Fruit fly (Drosophila melanogaster) S2 (cell line): ENCODE measurements around the gene CG34124.

Source experiments
- CG8478 ChIP-seq: fragments of >200 bp; optimal IDR thresholded peaks from 2 replicates; lab custom pipeline; 2018
- CTCF ChIP-seq, 2 experiments: fragments of >200 bp; optimal IDR thresholded peaks; 2 replicates each; lab custom pipeline; 2018

The CG34124 gene

dm6 chr2L:4965420-4965819 is 7.2 kb downstream of the CG34124 start, which contains the start of gene CG34125:
TSS of gene CG34125 (plus strand) at chr2L:4965673.
- TF ChIP-seq CTCF (optimal IDR thresholded peaks at IDR 0.05; lab: Kevin White, UChicago) (no peak), CG8478 (no peak)

DNA sequence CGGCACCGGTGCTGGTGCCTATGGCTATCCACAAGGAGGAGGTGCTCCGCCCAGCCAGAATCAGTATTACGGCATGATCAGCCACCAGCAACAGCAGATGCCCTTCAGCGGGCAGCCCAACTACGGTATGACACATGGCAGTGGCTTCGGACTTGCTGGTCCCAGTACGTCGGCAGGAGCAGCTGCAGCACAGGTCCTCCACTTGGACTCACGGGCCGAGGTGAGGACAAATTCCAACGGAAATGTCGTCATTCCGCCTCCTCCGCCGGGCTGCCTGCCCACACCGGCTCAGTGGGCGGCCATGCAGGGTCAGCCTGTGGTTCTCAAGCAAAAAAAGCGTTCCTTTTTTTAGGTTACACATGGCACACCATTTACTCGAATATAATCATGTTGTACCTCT is 7.7 kb downstream of the CG34124 start:
- TF ChIP-seq CTCF (optimal IDR thresholded peaks at IDR 0.05; lab: Kevin White, UChicago) (no peak), CG8478 (no peak)

DNA sequence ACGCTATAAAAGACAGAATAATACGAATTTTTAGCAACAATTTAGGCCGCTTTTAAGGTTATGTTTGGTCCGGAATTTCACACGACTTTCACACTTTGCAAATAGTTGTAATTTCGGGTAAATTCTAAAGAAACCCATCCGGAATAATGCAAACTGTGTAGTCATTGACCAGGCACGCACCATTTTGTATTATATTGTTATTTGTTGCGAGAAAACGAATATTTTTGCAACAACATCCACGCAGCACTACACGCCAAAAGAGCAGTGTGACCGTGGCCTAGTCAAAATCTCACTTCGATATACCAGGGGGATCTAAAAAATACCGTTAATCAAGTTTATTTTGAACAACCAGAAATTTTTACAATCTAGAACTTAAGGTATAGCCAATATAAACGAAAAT is 9.3 kb downstream of the CG34124 start, which contains the start of gene eIF3i:
Gene eIF3i (minus strand): TSS at position 265 of the 400 bp plus-strand sequence.
- no peak for TF ChIP-seq CTCF (optimal IDR thresholded peaks at IDR 0.05; lab: Kevin White, UChicago)
- no peak for TF ChIP-seq CG8478

dm6 chr2L:4968767-4969166 is 10.6 kb downstream of the CG34124 start, which contains the start of the genes Scox and Polr1C:
TSS of gene Scox (minus strand) at chr2L:4968935.
TSS of gene Polr1C (plus strand) at chr2L:4969004.
- TF ChIP-seq CG8478, result no peak
- TF ChIP-seq CTCF (optimal IDR thresholded peaks at IDR 0.05; lab: Kevin White, UChicago), result no peak

DNA sequence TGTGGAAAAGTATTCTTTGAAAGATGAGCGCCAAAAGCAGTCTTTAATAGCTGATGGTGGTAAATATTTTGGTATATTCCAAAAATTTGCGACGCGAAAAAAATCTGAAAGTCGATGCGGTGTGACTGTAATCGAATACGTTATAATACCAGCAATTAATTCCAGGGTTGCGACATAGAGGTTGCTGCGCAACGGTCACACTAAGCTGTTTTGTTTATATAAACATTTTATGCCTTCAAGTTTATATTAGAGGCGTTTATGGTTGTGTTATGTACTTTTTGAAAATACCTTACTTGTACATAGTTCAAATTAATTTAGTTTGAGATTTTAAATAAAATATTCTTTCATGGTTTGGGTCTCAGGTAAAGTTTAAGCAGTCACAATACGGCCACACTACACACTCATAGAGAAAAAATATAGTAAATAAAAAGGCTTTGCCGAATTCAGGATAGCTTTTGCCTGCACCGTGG is 13.2 kb downstream of the CG34124 start, which contains the start of gene CG14043:
Gene CG14043 (plus strand): TSS at position 374 of the 470 bp plus-strand sequence.
- TF ChIP-seq CTCF (optimal IDR thresholded peaks at IDR 0.05; lab: Kevin White, UChicago) (peak in 1 of 2 experiments; percentile 16), CG8478 (no peak)

DNA sequence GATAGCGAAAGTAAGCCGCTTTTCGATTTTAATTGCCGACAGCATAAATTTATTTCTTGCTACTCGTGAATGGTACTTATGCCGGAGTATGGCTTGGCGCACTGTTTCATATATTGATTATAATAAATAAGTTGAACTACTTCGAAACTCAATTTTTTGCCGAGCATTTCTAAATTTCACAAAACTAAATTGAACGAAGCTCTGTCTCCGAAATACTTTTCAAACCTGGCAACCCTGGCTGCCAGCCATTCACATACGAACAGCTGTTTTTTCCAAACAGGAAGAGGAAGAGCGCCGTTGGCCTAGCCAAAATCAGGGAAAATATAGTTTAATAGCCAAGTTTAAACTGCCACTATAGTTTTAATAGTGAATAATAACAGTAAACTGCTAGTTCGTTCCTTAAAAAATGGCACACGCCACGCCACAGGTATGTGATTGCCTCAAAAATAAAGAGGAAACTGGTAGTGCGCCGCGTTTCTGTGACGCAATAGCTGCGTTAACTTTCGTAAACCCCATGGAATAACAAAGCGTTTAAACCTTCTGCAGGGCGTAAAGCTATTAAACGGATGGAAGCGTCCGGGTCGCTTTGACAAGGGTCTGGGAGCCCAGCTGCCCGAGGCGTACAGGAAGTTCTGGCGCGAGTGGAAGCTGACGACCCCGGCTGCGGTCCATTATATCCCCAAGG is 15.7 kb downstream of the CG34124 start, which contains the start of gene mRpL28:
Gene mRpL28 (plus strand): TSS at position 246 of the 685 bp plus-strand sequence.
- no peak for TF ChIP-seq CTCF (optimal IDR thresholded peaks at IDR 0.05; lab: Kevin White, UChicago)
- TF ChIP-seq CG8478, result no peak

DNA sequence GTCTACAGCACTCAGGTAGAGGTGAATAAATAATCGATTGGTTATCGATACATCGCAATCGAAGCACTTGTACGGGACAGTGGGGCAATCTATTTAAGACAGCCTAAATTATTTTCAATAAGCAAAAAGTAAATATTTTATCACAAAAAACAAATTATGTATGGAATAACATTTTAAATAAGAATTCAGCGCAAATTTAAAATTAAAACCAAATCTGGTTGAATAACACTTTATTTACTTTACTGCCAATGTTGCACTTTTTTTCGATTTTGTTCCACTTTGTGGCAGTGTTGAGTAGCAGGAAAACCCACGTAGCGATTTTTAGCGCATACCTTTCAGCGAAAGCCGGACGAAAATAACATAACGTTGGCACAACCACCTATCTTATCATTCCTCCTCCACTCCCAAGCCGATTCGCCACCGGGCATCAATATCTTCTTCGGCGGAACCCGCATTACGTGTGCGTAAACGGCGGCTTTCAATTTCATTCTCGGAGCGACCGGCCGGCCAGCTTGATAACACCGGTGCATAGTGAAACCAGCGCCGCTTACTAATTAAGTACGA is 18.9 kb downstream of the CG34124 start, which contains the start of the genes Gmd and CG3792:
Gene Gmd (minus strand): TSS at position 36 of the 564 bp plus-strand sequence.
Gene CG3792 (plus strand): TSS at position 325 of the 564 bp plus-strand sequence.
- TF ChIP-seq CTCF (optimal IDR thresholded peaks at IDR 0.05; lab: Kevin White, UChicago), result no peak
- no peak for TF ChIP-seq CG8478

DNA sequence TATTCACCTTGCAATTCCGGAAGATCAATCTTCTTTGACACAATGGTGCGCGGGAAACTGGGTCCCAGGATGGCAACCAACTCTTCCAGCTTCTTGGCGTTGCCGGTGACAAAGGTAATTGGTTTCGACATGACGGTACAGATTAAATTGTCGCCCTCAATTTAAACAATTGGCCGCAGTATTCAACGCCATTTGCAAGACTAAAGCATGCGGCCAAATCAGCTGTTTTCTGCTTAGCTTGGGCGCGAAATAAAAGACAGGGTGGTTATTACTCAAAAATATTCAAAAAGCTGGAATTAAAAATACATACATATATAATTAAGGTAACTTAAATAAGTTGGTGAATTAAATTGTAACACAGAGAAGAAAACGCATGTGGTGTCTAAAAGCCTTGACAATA is 20.9 kb downstream of the CG34124 start, which contains the start of gene CG8891:
Gene CG8891 (minus strand): TSS at position 242 of the 400 bp plus-strand sequence.
- TF ChIP-seq CG8478, result no peak
- TF ChIP-seq CTCF (optimal IDR thresholded peaks at IDR 0.05; lab: Kevin White, UChicago), result no peak

- TF ChIP-seq CG8478, result no peak
- no peak for TF ChIP-seq CTCF (optimal IDR thresholded peaks at IDR 0.05; lab: Kevin White, UChicago)
Observed at dm6 chr2L:4981278-4981966, 23.2 kb downstream of the CG34124 start, which contains the start of the genes CG8892 and CG34126. TSS of gene CG8892 (minus strand) at chr2L:4981592. TSS of gene CG34126 (plus strand) at chr2L:4981614.

DNA sequence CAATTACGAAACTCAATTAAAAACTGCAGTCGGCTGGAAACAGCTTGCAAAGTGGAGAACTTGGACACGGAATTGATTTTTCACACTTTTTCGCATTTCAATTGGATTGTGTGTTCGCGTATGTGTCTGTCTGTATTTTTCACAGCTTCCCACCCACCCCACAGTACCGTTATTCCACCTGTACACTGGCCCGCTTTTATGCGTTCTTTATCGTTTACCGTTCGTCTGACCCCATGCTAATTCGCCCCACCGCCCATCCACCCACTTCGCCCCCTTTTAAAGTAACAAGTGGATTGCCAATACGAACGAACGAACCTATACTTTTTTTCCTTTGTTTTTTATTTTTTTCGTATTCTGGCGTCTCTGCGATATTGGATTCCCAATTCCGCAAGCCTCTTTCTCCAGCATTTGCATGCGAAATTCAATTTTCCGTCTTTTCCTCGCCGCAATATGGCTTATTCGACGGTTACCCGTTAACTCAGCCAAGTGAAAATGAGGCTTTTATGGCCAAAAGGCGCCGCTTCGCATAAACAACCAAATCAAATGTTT is 24.0 kb downstream of the CG34124 start:
- TF ChIP-seq CTCF (optimal IDR thresholded peaks at IDR 0.05; lab: Kevin White, UChicago), result no peak
- no peak for TF ChIP-seq CG8478

- no peak for TF ChIP-seq CTCF (optimal IDR thresholded peaks at IDR 0.05; lab: Kevin White, UChicago)
- no peak for TF ChIP-seq CG8478
Observed at dm6 chr2L:4995010-4995836, 37.0 kb downstream of the CG34124 start.

dm6 chr2L:4995837-4996136 is 37.6 kb downstream of the CG34124 start:
- TF ChIP-seq CTCF (optimal IDR thresholded peaks at IDR 0.05; lab: Kevin White, UChicago) (no peak), CG8478 (no peak)

- TF ChIP-seq CG8478, result no peak
- TF ChIP-seq CTCF (optimal IDR thresholded peaks at IDR 0.05; lab: Kevin White, UChicago), result no peak
Observed at dm6 chr2L:4996283-4996922, 38.2 kb downstream of the CG34124 start.
